Fruit fly (Drosophila melanogaster) whole organism, adult: ENCODE results near the gene fbp.
A peak's percentile ranks its signal among the peaks of the same experiment; 100 is the strongest.

ENCODE experiments used
- CG33017 ChIP-seq: fragments of 200-800 bp; sonication (Bioruptor generic); optimal IDR thresholded peaks from 2 replicates; lab custom pipeline; 2018; ENCODE audit warnings: missing biosample characterization, mild to moderate bottlenecking, missing genetic modification characterization, moderate library complexity
- CG7101 ChIP-seq: fragments of 200-800 bp; sonication (Bioruptor generic); optimal IDR thresholded peaks from 2 replicates; lab custom pipeline; 2018; ENCODE audit warnings: missing biosample characterization, mild to moderate bottlenecking, missing genetic modification characterization, moderate library complexity
- Hr96 ChIP-seq: fragments of 200-800 bp; sonication (Bioruptor generic); optimal IDR thresholded peaks from 2 replicates; lab custom pipeline; 2016; ENCODE audit warnings: missing biosample characterization, missing genetic modification characterization
- Mnt ChIP-seq: fragments of 200-800 bp; sonication (Bioruptor generic); optimal IDR thresholded peaks from 2 replicates; lab custom pipeline; 2016; ENCODE audit warnings: missing biosample characterization, mild to moderate bottlenecking, missing genetic modification characterization
- kay ChIP-seq: fragments of 200-800 bp; sonication (Bioruptor generic); peaks from one replicate; lab custom pipeline; 2016; ENCODE audit warnings: missing biosample characterization, missing genetic modification characterization, borderline replicate concordance
- tj ChIP-seq: fragments of 200-800 bp; sonication (Bioruptor generic); optimal IDR thresholded peaks from 3 replicates; lab custom pipeline; 2017; ENCODE audit warnings: missing biosample characterization, mild to moderate bottlenecking, missing genetic modification characterization, moderate library complexity

dm6 chr2L:19763773-19764580 lies at the start of gene fbp:
- TF ChIP-seq CG33017 (tag; lab: Kevin White, UChicago) (peak; percentile 46), Mnt (peak; percentile 54), Hr96 (GFP tag; lab: Kevin White, UChicago) (peak; percentile 26), kay (peak; percentile 39), CG7101 (peak; percentile 68), tj (GFP tag; lab: Kevin White, UChicago) (peak; percentile 47)
